Fruit fly (Drosophila melanogaster): Measurements from ENCODE around the gene ND-PDSW.

The ND-PDSW gene

dm6 chr2L:3461760-3462159, 4.2 kb upstream of the ND-PDSW start, which contains the start of gene CG3246:
TSS of gene CG3246 (minus strand) at chr2L:3461952.
- TF ChIP-seq CG32264 (GFP tag; optimal IDR thresholded peaks at IDR 0.05) (no peak), Vsx2 (GFP tag; optimal IDR thresholded peaks at IDR 0.05; ENCODE audit: partially characterized antibody) (no peak), jim (GFP tag; optimal IDR thresholded peaks at IDR 0.05) (no peak), OdsH (GFP tag; optimal IDR thresholded peaks at IDR 0.05) (no peak), CrebA (GFP tag; optimal IDR thresholded peaks at IDR 0.05; ENCODE audit: borderline replicate concordance) (no peak), N (GFP tag; optimal IDR thresholded peaks at IDR 0.05) (no peak), h (GFP tag; optimal IDR thresholded peaks at IDR 0.05) (no peak), Dfd (GFP tag; optimal IDR thresholded peaks at IDR 0.05) (no peak), Rel (GFP tag; optimal IDR thresholded peaks at IDR 0.05) (no peak), Rel (tag; optimal IDR thresholded peaks at IDR 0.05) (no peak), br (GFP tag; optimal IDR thresholded peaks at IDR 0.05) (no peak), dl (GFP tag; optimal IDR thresholded peaks at IDR 0.05; ENCODE audit: insufficient read depth in 1 of 2, partially characterized antibody in 2 of 2) (no peak)

- no peak for TF ChIP-seq lola (GFP tag; optimal IDR thresholded peaks at IDR 0.05)
- TF ChIP-seq Dfd (GFP tag; optimal IDR thresholded peaks at IDR 0.05) = no peak
- no peak for TF ChIP-seq Vsx2 (GFP tag; optimal IDR thresholded peaks at IDR 0.05; ENCODE audit: partially characterized antibody)
- TF ChIP-seq usp (GFP tag; optimal IDR thresholded peaks at IDR 0.05) = no peak
- no peak for TF ChIP-seq fru (GFP tag; optimal IDR thresholded peaks at IDR 0.05)
- no peak for TF ChIP-seq rgr (GFP tag; optimal IDR thresholded peaks at IDR 0.05)
- TF ChIP-seq CG9705 (GFP tag; optimal IDR thresholded peaks at IDR 0.05) = no peak
- TF ChIP-seq N (GFP tag; optimal IDR thresholded peaks at IDR 0.05) = no peak
- no peak for TF ChIP-seq brk (GFP tag; optimal IDR thresholded peaks at IDR 0.05)
- no peak for TF ChIP-seq Jra (GFP tag; optimal IDR thresholded peaks at IDR 0.05)
- no peak for TF ChIP-seq Rel (GFP tag; optimal IDR thresholded peaks at IDR 0.05)
- no peak for TF ChIP-seq Rel (tag; optimal IDR thresholded peaks at IDR 0.05)
- TF ChIP-seq GATAd (GFP tag; optimal IDR thresholded peaks at IDR 0.05) = no peak
- TF ChIP-seq br (GFP tag; optimal IDR thresholded peaks at IDR 0.05) = no peak
- TF ChIP-seq OdsH (GFP tag; optimal IDR thresholded peaks at IDR 0.05) = no peak
These were observed 531 bp upstream of the ND-PDSW start for dm6 chr2L:3465426-3465825.

dm6 chr2L:3466846-3467245, 889 bp downstream of the ND-PDSW start:
- no peak for TF ChIP-seq CrebA (GFP tag; optimal IDR thresholded peaks at IDR 0.05; ENCODE audit: borderline replicate concordance)

- no peak for TF ChIP-seq Hr83 (GFP tag; optimal IDR thresholded peaks at IDR 0.05; ENCODE audit: poor library complexity, severe bottlenecking)
- TF ChIP-seq Mio (GFP tag; optimal IDR thresholded peaks at IDR 0.05) = no peak
- TF ChIP-seq Dfd (GFP tag; optimal IDR thresholded peaks at IDR 0.05) = no peak
- no peak for TF ChIP-seq Jra (GFP tag; optimal IDR thresholded peaks at IDR 0.05)
- no peak for TF ChIP-seq HLH106 (tag; optimal IDR thresholded peaks at IDR 0.05)
- no peak for TF ChIP-seq tai (GFP tag; optimal IDR thresholded peaks at IDR 0.05)
- no peak for TF ChIP-seq GATAd (GFP tag; optimal IDR thresholded peaks at IDR 0.05)
- no peak for TF ChIP-seq N (GFP tag; optimal IDR thresholded peaks at IDR 0.05)
- no peak for TF ChIP-seq dl (GFP tag; optimal IDR thresholded peaks at IDR 0.05; ENCODE audit: insufficient read depth in 1 of 2, partially characterized antibody in 2 of 2)
- TF ChIP-seq woc (GFP tag; optimal IDR thresholded peaks at IDR 0.05) = no peak
- no peak for TF ChIP-seq CG32264 (GFP tag; optimal IDR thresholded peaks at IDR 0.05)
- no peak for TF ChIP-seq Hr78 (GFP tag; optimal IDR thresholded peaks at IDR 0.05)
- no peak for TF ChIP-seq CrebA (GFP tag; optimal IDR thresholded peaks at IDR 0.05; ENCODE audit: borderline replicate concordance)
- TF ChIP-seq jim (GFP tag; optimal IDR thresholded peaks at IDR 0.05) = no peak
- TF ChIP-seq h (GFP tag; optimal IDR thresholded peaks at IDR 0.05) = no peak
- TF ChIP-seq CG9705 (GFP tag; optimal IDR thresholded peaks at IDR 0.05) = no peak
- no peak for TF ChIP-seq Abd-B (GFP tag; optimal IDR thresholded peaks at IDR 0.05)
- TF ChIP-seq Dif (GFP tag; optimal IDR thresholded peaks at IDR 0.05; ENCODE audit: partially characterized antibody) = no peak
- TF ChIP-seq Vsx2 (GFP tag; optimal IDR thresholded peaks at IDR 0.05; ENCODE audit: partially characterized antibody) = no peak
These were observed 3.9 kb downstream of the ND-PDSW start, which contains the start of the genes Pif1 and CG31776 for dm6 chr2L:3469869-3470268. TSS of gene Pif1 (minus strand) at chr2L:3470004. TSS of gene CG31776 (plus strand) at chr2L:3470182.

dm6 chr2L:3472242-3472641, 6.3 kb downstream of the ND-PDSW start, which contains the start of gene Pgant4:
TSS of gene Pgant4 (plus strand) at chr2L:3472603.
- TF ChIP-seq dmrt93B (GFP tag; optimal IDR thresholded peaks at IDR 0.05) (no peak), Dif (GFP tag; optimal IDR thresholded peaks at IDR 0.05; ENCODE audit: partially characterized antibody) (no peak), br (GFP tag; optimal IDR thresholded peaks at IDR 0.05) (no peak), CG9705 (GFP tag; optimal IDR thresholded peaks at IDR 0.05) (peak; percentile 22), HLH106 (tag; optimal IDR thresholded peaks at IDR 0.05) (peak; percentile 53), Hnf4 (GFP tag; optimal IDR thresholded peaks at IDR 0.05) (no peak), Hr83 (GFP tag; optimal IDR thresholded peaks at IDR 0.05; ENCODE audit: poor library complexity, severe bottlenecking) (peak; percentile 32), OdsH (GFP tag; optimal IDR thresholded peaks at IDR 0.05) (peak; percentile 25), Abd-B (GFP tag; optimal IDR thresholded peaks at IDR 0.05) (no peak), sv (GFP tag; optimal IDR thresholded peaks at IDR 0.05) (peak; percentile 31), Myc (optimal IDR thresholded peaks at IDR 0.05) (peak; percentile 60)
